Worm (Caenorhabditis elegans): Measurements from ENCODE around the gene srz-29.
"Not testable (repeated sequence)": the region's sequence is repeated elsewhere in the genome, so short reads cannot be mapped to it uniquely, and the experiment has no call there.

- TF ChIP-seq lsy-2 (tag; optimal IDR thresholded peaks at IDR 0.05); elt-3 (tag; optimal IDR thresholded peaks at IDR 0.05); unc-39 (tag; optimal IDR thresholded peaks at IDR 0.05); ama-1 (optimal IDR thresholded peaks at IDR 0.05); aly-2 (tag; optimal IDR thresholded peaks at IDR 0.05); nhr-77 (tag; optimal IDR thresholded peaks at IDR 0.05): not testable (repeated sequence)
These were observed 6.3 kb upstream of the srz-29 start, which contains the start of gene Y45F10C.6 for ce11 chrIV:13652023-13652422.

Measured in whole organism, L2 larva.